Fruit fly (Drosophila melanogaster) whole organism, embryonic: ENCODE measurements around the gene CG43850.

Experiments
- Ada2b ChIP-seq: fragments of 200-800 bp; sonication (Bioruptor generic); IDR thresholded peaks from 2 replicates; pipeline ENCODE4 v1.3.6; 2022; ENCODE audit warnings: missing biosample characterization, missing genetic modification characterization
- CG11093 ChIP-seq: fragments of 200-800 bp; sonication (Bioruptor generic); IDR thresholded peaks from 3 replicates; pipeline ENCODE4 v1.3.6; 2022; ENCODE audit warnings: missing biosample characterization, missing genetic modification characterization
- CG11247 ChIP-seq: fragments of 200-800 bp; sonication (Bioruptor generic); IDR thresholded peaks from 2 replicates; pipeline ENCODE4 v1.3.6; 2022; ENCODE audit warnings: missing biosample characterization, missing genetic modification characterization
- CG11456 ChIP-seq: fragments of 200-800 bp; sonication (Bioruptor generic); IDR thresholded peaks from 3 replicates; pipeline ENCODE4 v1.3.6; 2022; ENCODE audit warnings: missing biosample characterization, missing genetic modification characterization
- CG11504 ChIP-seq: fragments of 200-800 bp; sonication (Bioruptor generic); optimal IDR thresholded peaks from 3 replicates; lab custom pipeline; 2019; ENCODE audit warnings: missing biosample characterization, mild to moderate bottlenecking, missing genetic modification characterization, moderate library complexity
- CG12071 ChIP-seq: fragments of 200-800 bp; sonication (Bioruptor generic); optimal IDR thresholded peaks from 3 replicates; lab custom pipeline; 2018; ENCODE audit warnings: missing biosample characterization, mild to moderate bottlenecking, missing genetic modification characterization
- CG12155 ChIP-seq: fragments of 200-800 bp; sonication (Bioruptor generic); optimal IDR thresholded peaks from 3 replicates; lab custom pipeline; 2016; ENCODE audit warnings: missing biosample characterization, missing genetic modification characterization
- CG12219 ChIP-seq: fragments of 200-800 bp; sonication (Bioruptor generic); optimal IDR thresholded peaks from 3 replicates; lab custom pipeline; 2018; ENCODE audit warnings: missing biosample characterization, mild to moderate bottlenecking, missing genetic modification characterization
- CG1233 ChIP-seq: fragments of 200-800 bp; sonication (Bioruptor generic); optimal IDR thresholded peaks from 4 replicates; lab custom pipeline; 2018; ENCODE audit warnings: missing biosample characterization, mild to moderate bottlenecking, missing genetic modification characterization
- CG12942 ChIP-seq: fragments of 200-800 bp; sonication (Bioruptor generic); optimal IDR thresholded peaks from 3 replicates; lab custom pipeline; 2016; ENCODE audit warnings: missing biosample characterization, missing genetic modification characterization
- CG13287 ChIP-seq: fragments of 200-800 bp; sonication (Bioruptor generic); IDR thresholded peaks from 2 replicates; pipeline ENCODE4 v1.3.6; 2022; ENCODE audit warnings: missing biosample characterization, missing genetic modification characterization; ENCODE audit not compliant: partially characterized antibody
- CG14441 ChIP-seq: fragments of 200-800 bp; sonication (Bioruptor generic); IDR thresholded peaks from 2 replicates; pipeline ENCODE4 v1.3.6; 2022; ENCODE audit warnings: missing biosample characterization, missing genetic modification characterization
- CG14965 ChIP-seq: fragments of 200-800 bp; sonication (Bioruptor generic); optimal IDR thresholded peaks from 2 replicates; lab custom pipeline; 2016; ENCODE audit warnings: missing biosample characterization, missing genetic modification characterization, borderline replicate concordance
- CG1529 ChIP-seq: fragments of 200-800 bp; sonication (Bioruptor generic); optimal IDR thresholded peaks from 3 replicates; lab custom pipeline; 2018; ENCODE audit warnings: missing biosample characterization, missing genetic modification characterization
- CG15479 ChIP-seq: fragments of 200-800 bp; sonication (Bioruptor generic); optimal IDR thresholded peaks from 3 replicates; lab custom pipeline; 2019; ENCODE audit warnings: missing biosample characterization, mild to moderate bottlenecking, missing genetic modification characterization, moderate library complexity
- CG16863 ChIP-seq: fragments of 200-800 bp; sonication (Bioruptor generic); optimal IDR thresholded peaks from 3 replicates; lab custom pipeline; 2016; ENCODE audit warnings: missing biosample characterization, missing genetic modification characterization
- CG2116 ChIP-seq: fragments of 200-800 bp; sonication (Bioruptor generic); optimal IDR thresholded peaks from 3 replicates; lab custom pipeline; 2018; ENCODE audit warnings: missing biosample characterization, mild to moderate bottlenecking, missing genetic modification characterization
- CG3281 ChIP-seq: fragments of 200-800 bp; sonication (Bioruptor generic); optimal IDR thresholded peaks from 3 replicates; lab custom pipeline; 2017; ENCODE audit warnings: missing biosample characterization, mild to moderate bottlenecking, missing genetic modification characterization
- CG42726 ChIP-seq: fragments of 200-800 bp; sonication (Bioruptor generic); IDR thresholded peaks from 2 replicates; pipeline ENCODE4 v1.3.6; 2022; ENCODE audit warnings: missing biosample characterization, missing genetic modification characterization; ENCODE audit not compliant: partially characterized antibody
- CG4707 ChIP-seq: fragments of 200-800 bp; sonication (Bioruptor generic); optimal IDR thresholded peaks from 2 replicates; lab custom pipeline; 2018; ENCODE audit warnings: missing biosample characterization, mild to moderate bottlenecking, missing genetic modification characterization, moderate library complexity
- CG6272 ChIP-seq: fragments of 200-800 bp; sonication (Bioruptor generic); IDR thresholded peaks from 2 replicates; pipeline ENCODE4 v1.3.6; 2022; ENCODE audit warnings: missing biosample characterization, missing genetic modification characterization
- CG8089 ChIP-seq: fragments of 200-800 bp; sonication (Bioruptor generic); optimal IDR thresholded peaks from 3 replicates; lab custom pipeline; 2016; ENCODE audit warnings: missing biosample characterization, missing genetic modification characterization
- CG9876 ChIP-seq: fragments of 200-800 bp; sonication (Bioruptor generic); optimal IDR thresholded peaks from 2 replicates; lab custom pipeline; 2016; ENCODE audit warnings: missing biosample characterization, missing genetic modification characterization
- Dref ChIP-seq: fragments of 200-800 bp; sonication (Bioruptor generic); IDR thresholded peaks from 2 replicates; pipeline ENCODE4 v1.3.6; 2022; ENCODE audit warnings: missing biosample characterization, missing genetic modification characterization
- Drgx ChIP-seq: fragments of 200-800 bp; sonication (Bioruptor generic); IDR thresholded peaks from 2 replicates; pipeline ENCODE4 v1.3.6; 2022; ENCODE audit warnings: missing biosample characterization, missing genetic modification characterization
- Ets97D ChIP-seq: fragments of 200-800 bp; sonication (Bioruptor generic); optimal IDR thresholded peaks from 3 replicates; lab custom pipeline; 2016; ENCODE audit warnings: missing biosample characterization, missing genetic modification characterization
- Kr ChIP-seq: fragments of 200-800 bp; sonication (Bioruptor generic); optimal IDR thresholded peaks from 2 replicates; lab custom pipeline; 2017; ENCODE audit warnings: missing biosample characterization, mild to moderate bottlenecking, missing genetic modification characterization
- Mes4 ChIP-seq: fragments of 200-800 bp; sonication (Bioruptor generic); optimal IDR thresholded peaks from 2 replicates; lab custom pipeline; 2016; ENCODE audit warnings: missing biosample characterization, missing genetic modification characterization
- Myb ChIP-seq: fragments of 200-800 bp; sonication (Bioruptor generic); optimal IDR thresholded peaks from 2 replicates; lab custom pipeline; 2016; ENCODE audit warnings: missing biosample characterization, missing genetic modification characterization
- Ssrp ChIP-seq: fragments of 200-800 bp; sonication (Bioruptor generic); optimal IDR thresholded peaks from 2 replicates; lab custom pipeline; 2018; ENCODE audit warnings: missing biosample characterization, mild to moderate bottlenecking, missing genetic modification characterization, moderate library complexity
- aop ChIP-seq: fragments of 200-800 bp; sonication (Bioruptor generic); IDR thresholded peaks from 2 replicates; pipeline ENCODE4 v1.3.6; 2022; ENCODE audit warnings: missing biosample characterization, missing genetic modification characterization
- bab2 ChIP-seq: fragments of 200-800 bp; sonication (Bioruptor generic); optimal IDR thresholded peaks from 2 replicates; lab custom pipeline; 2016; ENCODE audit warnings: missing biosample characterization, missing genetic modification characterization
- crp ChIP-seq, 2 experiments: fragments of 200-800 bp; sonication (Bioruptor generic); optimal IDR thresholded peaks; 2 replicates in 1 of 2; 3 replicates in 1 of 2; lab custom pipeline; 2017; ENCODE audit warnings: missing biosample characterization in 2 of 2, missing genetic modification characterization in 2 of 2, mild to moderate bottlenecking in 1 of 2, moderate library complexity in 1 of 2
- eve ChIP-seq, 2 experiments: fragments of >200 bp; optimal IDR thresholded peaks; 2 replicates each; lab custom pipeline; 2017; ENCODE audit warnings: missing biosample characterization in 2 of 2, missing genetic modification characterization in 2 of 2
- jumu ChIP-seq: fragments of 200-800 bp; sonication (Bioruptor generic); optimal IDR thresholded peaks from 3 replicates; lab custom pipeline; 2016; ENCODE audit warnings: missing biosample characterization, missing genetic modification characterization
- klu ChIP-seq: fragments of 200-800 bp; sonication (Bioruptor generic); IDR thresholded peaks from 2 replicates; pipeline ENCODE4 v1.3.6; 2022; ENCODE audit warnings: missing biosample characterization, missing genetic modification characterization
- knrl ChIP-seq: fragments of 200-800 bp; sonication (Bioruptor generic); IDR thresholded peaks from 3 replicates; pipeline ENCODE4 v1.3.6; 2022; ENCODE audit warnings: missing biosample characterization, missing genetic modification characterization; ENCODE audit not compliant: partially characterized antibody
- org-1 ChIP-seq: fragments of 200-800 bp; sonication (Bioruptor generic); optimal IDR thresholded peaks from 2 replicates; lab custom pipeline; 2017; ENCODE audit warnings: missing biosample characterization, missing genetic modification characterization
- pum ChIP-seq: fragments of 200-800 bp; sonication (Bioruptor generic); optimal IDR thresholded peaks from 2 replicates; lab custom pipeline; 2016; ENCODE audit warnings: missing biosample characterization, missing genetic modification characterization
- ranshi ChIP-seq: fragments of 200-800 bp; sonication (Bioruptor generic); IDR thresholded peaks from 2 replicates; pipeline ENCODE4 v1.3.6; 2022; ENCODE audit warnings: missing biosample characterization, missing genetic modification characterization
- sqz ChIP-seq: fragments of 200-800 bp; sonication (Bioruptor generic); optimal IDR thresholded peaks from 3 replicates; lab custom pipeline; 2018; ENCODE audit warnings: missing biosample characterization, mild to moderate bottlenecking, missing genetic modification characterization
- stc ChIP-seq: fragments of 200-800 bp; sonication (Bioruptor generic); IDR thresholded peaks from 2 replicates; pipeline ENCODE4 v1.3.6; 2022; ENCODE audit warnings: missing biosample characterization, missing genetic modification characterization
- tx ChIP-seq: fragments of 200-800 bp; sonication (Bioruptor generic); optimal IDR thresholded peaks from 2 replicates; lab custom pipeline; 2016; ENCODE audit warnings: missing biosample characterization, missing genetic modification characterization
- unpg ChIP-seq: fragments of 200-800 bp; sonication (Bioruptor generic); optimal IDR thresholded peaks from 3 replicates; lab custom pipeline; 2018; ENCODE audit warnings: missing biosample characterization, mild to moderate bottlenecking, missing genetic modification characterization, moderate library complexity
- vnd ChIP-seq: fragments of 200-800 bp; sonication (Bioruptor generic); IDR thresholded peaks from 3 replicates; pipeline ENCODE4 v1.3.6; 2022; ENCODE audit warnings: missing biosample characterization, missing genetic modification characterization; ENCODE audit not compliant: partially characterized antibody
- yki ChIP-seq: fragments of >200 bp; optimal IDR thresholded peaks from 3 replicates; lab custom pipeline; 2018

CG43850 gene

dm6 chr2L:13367378-13367777 is 47.9 kb upstream of the CG43850 start, which contains the start of gene Tap42 (continued):
- no peak for TF ChIP-seq CG11456 (GFP tag; lab: Robert Waterston, UW)
- no peak for TF ChIP-seq CG14965 (GFP tag; lab: Kevin White, UChicago)
- peak; percentile 24 for TF ChIP-seq CG15479 (GFP tag; lab: Kevin White, UChicago)
- TF ChIP-seq CG12942 (GFP tag; lab: Kevin White, UChicago) = no peak
- TF ChIP-seq CG42726 (GFP tag; lab: Robert Waterston, UW) = no peak
- TF ChIP-seq sqz = no peak
- TF ChIP-seq knrl (GFP tag; lab: Robert Waterston, UW) = no peak
- TF ChIP-seq Dref (GFP tag; lab: Robert Waterston, UW) = no peak
- TF ChIP-seq jumu (GFP tag; lab: Kevin White, UChicago) = no peak
- no peak for TF ChIP-seq vnd (GFP tag; lab: Robert Waterston, UW)
- TF ChIP-seq CG12155 (GFP tag; lab: Kevin White, UChicago) = peak; percentile 22
- TF ChIP-seq yki = no peak
- no peak for TF ChIP-seq CG12071
- no peak for TF ChIP-seq Drgx (GFP tag; lab: Robert Waterston, UW)
- TF ChIP-seq klu (GFP tag; lab: Robert Waterston, UW) = no peak
- no peak for TF ChIP-seq CG16863
- peak; percentile 46 for TF ChIP-seq CG3281 (GFP tag; lab: Kevin White, UChicago)
- no peak for TF ChIP-seq stc (GFP tag; lab: Robert Waterston, UW)
- TF ChIP-seq Ada2b (GFP tag; lab: Robert Waterston, UW) = no peak
- no peak for TF ChIP-seq CG12219 (GFP tag; lab: Kevin White, UChicago)
- no peak for TF ChIP-seq Myb (GFP tag; lab: Kevin White, UChicago)
- TF ChIP-seq Kr (GFP tag; lab: Kevin White, UChicago) = no peak
- peak; percentile 27 to 90 for TF ChIP-seq crp (GFP tag; optimal IDR thresholded peaks at IDR 0.05; lab: Kevin White, UChicago)
- no peak for TF ChIP-seq unpg (GFP tag; lab: Kevin White, UChicago)
- TF ChIP-seq CG9876 = no peak
- no peak for TF ChIP-seq CG4707
- TF ChIP-seq eve (GFP tag; optimal IDR thresholded peaks at IDR 0.05; lab: Kevin White, UChicago) = no peak
- TF ChIP-seq CG11504 (tag; lab: Kevin White, UChicago) = peak; percentile 43
- TF ChIP-seq CG11093 (GFP tag; lab: Robert Waterston, UW) = no peak
- no peak for TF ChIP-seq aop (GFP tag; lab: Robert Waterston, UW)
- no peak for TF ChIP-seq CG14441 (GFP tag; lab: Robert Waterston, UW)
- no peak for TF ChIP-seq org-1 (GFP tag; lab: Kevin White, UChicago)
- TF ChIP-seq CG1233 (GFP tag; lab: Kevin White, UChicago) = no peak
- TF ChIP-seq Mes4 (GFP tag; lab: Kevin White, UChicago) = no peak
- TF ChIP-seq Ets97D (GFP tag; lab: Kevin White, UChicago) = no peak
- TF ChIP-seq CG2116 (GFP tag; lab: Kevin White, UChicago) = no peak
- TF ChIP-seq ranshi = no peak
- no peak for TF ChIP-seq Ssrp (tag; lab: Kevin White, UChicago)
- TF ChIP-seq pum (GFP tag; lab: Kevin White, UChicago) = no peak
- TF ChIP-seq bab2 (GFP tag; lab: Kevin White, UChicago) = no peak
- no peak for TF ChIP-seq CG8089 (GFP tag; lab: Kevin White, UChicago)
- no peak for TF ChIP-seq CG6272 (GFP tag; lab: Robert Waterston, UW)
- peak; percentile 24; the same call in 1 of the 2 replicates for TF ChIP-seq CG13287 (GFP tag; lab: Robert Waterston, UW)
- TF ChIP-seq CG11247 (GFP tag; lab: Robert Waterston, UW) = no peak
- TF ChIP-seq tx (GFP tag; lab: Kevin White, UChicago) = no peak
- TF ChIP-seq CG1529 (GFP tag; lab: Kevin White, UChicago) = no peak
